Fruit fly (Drosophila melanogaster): ENCODE data around the gene Nup58.

Gene Nup58

DNA sequence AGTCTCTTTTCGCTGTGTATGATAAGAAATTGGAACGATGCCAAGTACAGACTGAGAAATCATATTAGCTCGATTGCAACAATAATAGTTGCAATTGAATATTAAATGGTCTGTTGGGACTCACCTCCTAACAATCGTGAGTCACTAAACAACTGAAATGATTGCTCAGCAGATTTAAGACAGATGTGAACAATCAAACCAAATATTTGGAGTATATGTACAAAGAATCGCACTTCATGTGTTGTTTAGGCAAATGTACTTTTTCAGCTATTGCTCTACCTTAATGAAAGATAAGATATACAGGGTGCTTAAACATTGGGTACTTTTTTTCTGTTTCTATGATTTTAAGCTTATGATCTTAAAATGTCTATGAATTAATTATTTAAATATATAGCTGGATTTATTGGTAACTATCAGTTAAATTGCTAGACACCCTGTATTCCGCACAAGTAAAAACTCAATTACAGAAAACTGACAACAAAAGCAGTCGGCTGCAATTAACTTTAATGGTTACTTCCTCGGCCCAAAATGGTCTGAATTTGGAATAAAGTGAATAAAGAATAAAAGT is 3.2 kb upstream of the Nup58 start (continued):
- TF ChIP-seq CG9215 (GFP tag; IDR thresholded peaks at IDR 0.05) (no peak; the same call in 1 of the 2 replicates), dysf (GFP tag; IDR thresholded peaks at IDR 0.05) (peak; percentile 91), CG14441 (GFP tag; IDR thresholded peaks at IDR 0.05) (peak; percentile 91)

DNA sequence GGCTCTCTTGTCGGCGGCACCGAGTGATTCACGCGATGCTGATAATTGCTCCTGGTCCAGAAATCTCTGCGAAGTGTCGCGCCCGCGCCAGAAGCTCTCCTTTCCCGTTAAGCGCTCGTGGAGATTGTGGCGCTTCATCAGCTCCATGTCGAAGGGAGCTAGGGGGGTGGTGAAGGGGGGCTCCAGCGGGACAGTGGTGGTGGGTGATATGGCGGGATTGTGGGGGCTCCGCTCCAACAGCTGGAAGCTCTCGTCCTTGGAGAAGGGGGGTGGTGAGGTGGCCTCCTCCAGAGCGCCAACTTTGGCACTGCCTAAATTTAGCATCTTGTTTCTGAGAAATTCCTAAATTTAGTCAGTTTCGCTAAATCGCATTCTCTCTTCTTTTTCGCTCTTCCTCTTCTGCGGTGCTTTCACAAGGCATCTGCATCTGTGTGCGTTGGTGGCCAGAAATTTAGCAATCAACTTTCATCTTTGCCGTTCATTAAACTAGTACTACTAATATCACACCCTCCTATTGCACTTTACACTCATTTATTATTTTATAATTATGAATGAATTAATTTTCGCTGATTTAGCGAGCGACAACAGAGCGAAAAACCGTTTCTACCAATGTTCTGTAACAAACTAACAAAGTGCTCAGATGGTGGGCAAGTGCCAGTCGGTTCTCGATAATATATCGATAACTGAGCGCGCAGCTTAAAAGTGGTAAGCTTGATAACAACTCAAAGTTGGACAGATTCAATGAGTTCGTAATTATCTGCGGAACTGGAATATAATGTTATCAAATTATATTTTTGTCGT is 2.5 kb upstream of the Nup58 start, which contains the start of gene subdued:
Gene subdued (minus strand): TSS at position 631 of the 801 bp plus-strand sequence.
- TF ChIP-seq bab2 (GFP tag; optimal IDR thresholded peaks at IDR 0.05) (no peak), CG2678 (tag; optimal IDR thresholded peaks at IDR 0.05) (no peak), CG34224 (GFP tag; IDR thresholded peaks at IDR 0.05; ENCODE audit: partially characterized antibody) (peak; percentile 60; the same call in 1 of the 3 replicates), HLH4C (GFP tag; IDR thresholded peaks at IDR 0.05; ENCODE audit: partially characterized antibody) (peak; percentile 65), Dref (GFP tag; IDR thresholded peaks at IDR 0.05) (peak; percentile 75), sug (tag; optimal IDR thresholded peaks at IDR 0.05) (peak; percentile 32), CG12769 (tag; optimal IDR thresholded peaks at IDR 0.05) (peak; percentile 74), YL-1 (GFP tag; optimal IDR thresholded peaks at IDR 0.05) (peak; percentile 15), inv (GFP tag; IDR thresholded peaks at IDR 0.05; ENCODE audit: partially characterized antibody) (peak; percentile 30; the same call in 1 of the 2 replicates), Dp (GFP tag; optimal IDR thresholded peaks at IDR 0.05) (peak; percentile 89), CG3726 (GFP tag; IDR thresholded peaks at IDR 0.05) (0 out of 3 replicates have a peak, but pooled peaks have one; percentile 3), CG4328 (GFP tag; optimal IDR thresholded peaks at IDR 0.05) (no peak), Stat92E (GFP tag; optimal IDR thresholded peaks at IDR 0.05) (no peak), CG2116 (GFP tag; optimal IDR thresholded peaks at IDR 0.05) (peak; percentile 71), jumu (GFP tag; optimal IDR thresholded peaks at IDR 0.05) (no peak), chinmo (GFP tag; IDR thresholded peaks at IDR 0.05; ENCODE audit: partially characterized antibody) (0 out of 4 replicates have a peak, but pooled peaks have one; percentile 30), E2f2 (GFP tag; IDR thresholded peaks at IDR 0.05) (peak; percentile 90), Trl (optimal IDR thresholded peaks at IDR 0.05) (peak in 1 of 2 experiments; percentile 20), Trl (GFP tag; optimal IDR thresholded peaks at IDR 0.05) (no peak), H15 (GFP tag; IDR thresholded peaks at IDR 0.05) (no peak), stwl (tag; optimal IDR thresholded peaks at IDR 0.05) (no peak), CG3995 (GFP tag; optimal IDR thresholded peaks at IDR 0.05) (no peak), ci (GFP tag; IDR thresholded peaks at IDR 0.05) (peak; percentile 57; the same call in 1 of the 3 replicates), seq (GFP tag; IDR thresholded peaks at IDR 0.05) (0 out of 2 replicates have a peak, but pooled peaks have one; percentile 24), pzg (GFP tag; optimal IDR thresholded peaks at IDR 0.05) (peak; percentile 11), sna (GFP tag; IDR thresholded peaks at IDR 0.05; ENCODE audit: partially characterized antibody) (no peak), CG6813 (GFP tag; optimal IDR thresholded peaks at IDR 0.05) (peak; percentile 4), CG15696 (tag; optimal IDR thresholded peaks at IDR 0.05) (no peak), Sin3A (optimal IDR thresholded peaks at IDR 0.05) (peak; percentile 7), CG17385 (GFP tag; optimal IDR thresholded peaks at IDR 0.05) (peak; percentile 83), bbx (GFP tag; IDR thresholded peaks at IDR 0.05; ENCODE audit: partially characterized antibody) (peak; percentile 38), cg (GFP tag; optimal IDR thresholded peaks at IDR 0.05) (peak; percentile 55), Fer1 (GFP tag; optimal IDR thresholded peaks at IDR 0.05) (no peak), Hey (tag; optimal IDR thresholded peaks at IDR 0.05) (no peak), croc (GFP tag; conservative IDR thresholded peaks at IDR 0.05) (0 out of 3 replicates have a peak, but pooled peaks have one; percentile 8), Opbp (GFP tag; IDR thresholded peaks at IDR 0.05; ENCODE audit: partially characterized antibody) (peak; percentile 19; the same call in 2 of the 3 replicates), lbe (GFP tag; optimal IDR thresholded peaks at IDR 0.05) (no peak), Pdp1 (GFP tag; optimal IDR thresholded peaks at IDR 0.05) (peak in 1 of 2 experiments; percentile 51), crol (GFP tag; IDR thresholded peaks at IDR 0.05) (peak; percentile 91), ara (GFP tag; IDR thresholded peaks at IDR 0.05) (0 out of 2 replicates have a peak, but pooled peaks have one; percentile 30), Hr39 (optimal IDR thresholded peaks at IDR 0.05) (no peak), TFAM (GFP tag; optimal IDR thresholded peaks at IDR 0.05) (no peak), CG1233 (GFP tag; optimal IDR thresholded peaks at IDR 0.05) (no peak)
